Fruit fly (Drosophila melanogaster) whole organism, embryonic: ENCODE data around the gene Phb1.

Experiments
- CG10979 ChIP-seq: fragments of 200-800 bp; sonication (Bioruptor generic); optimal IDR thresholded peaks from 2 replicates; lab custom pipeline; 2018; ENCODE audit warnings: missing biosample characterization, mild to moderate bottlenecking, missing genetic modification characterization, moderate library complexity
- CG11093 ChIP-seq: fragments of 200-800 bp; sonication (Bioruptor generic); IDR thresholded peaks from 3 replicates; pipeline ENCODE4 v1.3.6; 2022; ENCODE audit warnings: missing biosample characterization, missing genetic modification characterization
- CG15601 ChIP-seq: fragments of 200-800 bp; sonication (Bioruptor generic); optimal IDR thresholded peaks from 3 replicates; lab custom pipeline; 2019; ENCODE audit warnings: missing biosample characterization, mild to moderate bottlenecking, missing genetic modification characterization, moderate library complexity
- CG16779 ChIP-seq: fragments of 200-800 bp; sonication (Bioruptor generic); IDR thresholded peaks from 2 replicates; pipeline ENCODE4 v1.3.6; 2022; ENCODE audit warnings: missing biosample characterization, missing genetic modification characterization
- CG16813 ChIP-seq: fragments of 200-800 bp; sonication (Bioruptor generic); IDR thresholded peaks from 3 replicates; pipeline ENCODE4 v1.3.6; 2022; ENCODE audit warnings: missing biosample characterization, missing genetic modification characterization; ENCODE audit not compliant: partially characterized antibody
- CG2875 ChIP-seq: fragments of 200-800 bp; sonication (Bioruptor generic); optimal IDR thresholded peaks from 2 replicates; lab custom pipeline; 2017; ENCODE audit warnings: missing biosample characterization, mild to moderate bottlenecking, missing genetic modification characterization, missing genetic modification reagents
- CG3407 ChIP-seq: fragments of 200-800 bp; sonication (Bioruptor generic); optimal IDR thresholded peaks from 2 replicates; lab custom pipeline; 2018; ENCODE audit warnings: missing biosample characterization, mild to moderate bottlenecking, missing genetic modification characterization
- CG34422 ChIP-seq: fragments of 200-800 bp; sonication (Bioruptor generic); IDR thresholded peaks from 3 replicates; pipeline ENCODE4 v1.3.6; 2022; ENCODE audit warnings: missing biosample characterization, missing genetic modification characterization
- CG7928 ChIP-seq: fragments of 200-800 bp; sonication (Bioruptor generic); optimal IDR thresholded peaks from 2 replicates; lab custom pipeline; 2017; ENCODE audit warnings: missing biosample characterization, mild to moderate bottlenecking, missing genetic modification characterization
- CG8281 ChIP-seq: fragments of 200-800 bp; sonication (Bioruptor generic); optimal IDR thresholded peaks from 2 replicates; lab custom pipeline; 2018; ENCODE audit warnings: missing biosample characterization, mild to moderate bottlenecking, missing genetic modification characterization, moderate library complexity
- CG8359 ChIP-seq: fragments of 200-800 bp; sonication (Bioruptor generic); optimal IDR thresholded peaks from 2 replicates; lab custom pipeline; 2017; ENCODE audit warnings: missing biosample characterization, mild to moderate bottlenecking, missing genetic modification characterization, borderline replicate concordance
- CG8944 ChIP-seq: fragments of 200-800 bp; sonication (Bioruptor generic); optimal IDR thresholded peaks from 3 replicates; lab custom pipeline; 2016; ENCODE audit warnings: missing biosample characterization, missing genetic modification characterization
- CG9215 ChIP-seq: fragments of 200-800 bp; sonication (Bioruptor generic); IDR thresholded peaks from 2 replicates; pipeline ENCODE4 v1.3.6; 2022; ENCODE audit warnings: missing biosample characterization, missing genetic modification characterization
- Dfd ChIP-seq, 2 experiments: fragments of >200 bp; optimal IDR thresholded peaks; 2 replicates each; lab custom pipeline; 2017; ENCODE audit warnings: missing biosample characterization in 2 of 2, missing genetic modification characterization in 2 of 2
- ERR ChIP-seq: fragments of 200-800 bp; sonication (Bioruptor generic); optimal IDR thresholded peaks from 2 replicates; lab custom pipeline; 2016; ENCODE audit warnings: missing biosample characterization, missing genetic modification characterization
- Hr78 ChIP-seq, 2 experiments: fragments of 200-800 bp in 1 of 2; fragments of >200 bp in 1 of 2; sonication (Bioruptor generic) in 1 of 2; optimal IDR thresholded peaks; 2 replicates each; lab custom pipeline; 2017 to 2019; ENCODE audit warnings: missing biosample characterization in 2 of 2, missing genetic modification characterization in 2 of 2, mild to moderate bottlenecking in 1 of 2, moderate library complexity in 1 of 2
- Lim3 ChIP-seq: fragments of 200-800 bp; sonication (Bioruptor generic); IDR thresholded peaks from 2 replicates; pipeline ENCODE4 v1.3.6; 2022; ENCODE audit warnings: missing biosample characterization, missing genetic modification characterization
- MTF-1 ChIP-seq: fragments of 200-800 bp; sonication (Bioruptor generic); optimal IDR thresholded peaks from 2 replicates; lab custom pipeline; 2018; ENCODE audit warnings: missing biosample characterization, mild to moderate bottlenecking, missing genetic modification characterization, borderline replicate concordance
- Mes4 ChIP-seq: fragments of 200-800 bp; sonication (Bioruptor generic); optimal IDR thresholded peaks from 2 replicates; lab custom pipeline; 2016; ENCODE audit warnings: missing biosample characterization, missing genetic modification characterization
- Myb ChIP-seq: fragments of 200-800 bp; sonication (Bioruptor generic); optimal IDR thresholded peaks from 2 replicates; lab custom pipeline; 2016; ENCODE audit warnings: missing biosample characterization, missing genetic modification characterization
- Pdp1 ChIP-seq, 2 experiments: fragments of 200-800 bp; sonication (Bioruptor generic); optimal IDR thresholded peaks; 3 replicates each; lab custom pipeline; 2016; ENCODE audit warnings: missing biosample characterization in 2 of 2, missing genetic modification characterization in 2 of 2, mild to moderate bottlenecking in 1 of 2, moderate library complexity in 1 of 2
- Scr ChIP-seq: fragments of 200-800 bp; sonication (Bioruptor generic); IDR thresholded peaks from 2 replicates; pipeline ENCODE4 v1.3.6; 2022; ENCODE audit warnings: missing biosample characterization, missing genetic modification characterization; ENCODE audit not compliant: partially characterized antibody
- Sry-δ ChIP-seq: fragments of 200-800 bp; sonication (Bioruptor generic); optimal IDR thresholded peaks from 2 replicates; lab custom pipeline; 2016; ENCODE audit warnings: missing biosample characterization, missing genetic modification characterization
- Ssrp ChIP-seq: fragments of 200-800 bp; sonication (Bioruptor generic); optimal IDR thresholded peaks from 2 replicates; lab custom pipeline; 2018; ENCODE audit warnings: missing biosample characterization, mild to moderate bottlenecking, missing genetic modification characterization, moderate library complexity
- bsh ChIP-seq, 2 experiments: fragments of 200-800 bp; sonication (Bioruptor generic); optimal IDR thresholded peaks; 2 replicates each; lab custom pipeline; 2017 to 2018; ENCODE audit warnings: mild to moderate bottlenecking in 2 of 2, missing biosample characterization in 2 of 2, missing genetic modification characterization in 2 of 2, moderate library complexity in 1 of 2
- cas ChIP-seq: fragments of 200-800 bp; sonication (Bioruptor generic); IDR thresholded peaks from 2 replicates; pipeline ENCODE4 v1.3.6; 2022; ENCODE audit warnings: missing biosample characterization, missing genetic modification characterization
- cg ChIP-seq: fragments of 200-800 bp; sonication (Bioruptor generic); optimal IDR thresholded peaks from 3 replicates; lab custom pipeline; 2019; ENCODE audit warnings: missing biosample characterization, mild to moderate bottlenecking, missing genetic modification characterization, moderate library complexity
- crol ChIP-seq: fragments of 200-800 bp; sonication (Bioruptor generic); IDR thresholded peaks from 2 replicates; pipeline ENCODE4 v1.3.6; 2022; ENCODE audit warnings: missing biosample characterization, missing genetic modification characterization
- dm ChIP-seq: fragments of 200-800 bp; sonication (Bioruptor generic); optimal IDR thresholded peaks from 3 replicates; lab custom pipeline; 2016; ENCODE audit warnings: missing biosample characterization, missing genetic modification characterization
- ems ChIP-seq: fragments of 200-800 bp; sonication (Bioruptor generic); optimal IDR thresholded peaks from 3 replicates; lab custom pipeline; 2016; ENCODE audit warnings: missing biosample characterization, missing genetic modification characterization
- exex ChIP-seq: fragments of 200-800 bp; sonication (Bioruptor generic); optimal IDR thresholded peaks from 4 replicates; lab custom pipeline; 2018; ENCODE audit warnings: missing biosample characterization, mild to moderate bottlenecking, missing genetic modification characterization, moderate library complexity
- fd102C ChIP-seq: fragments of 200-800 bp; sonication (Bioruptor generic); optimal IDR thresholded peaks from 2 replicates; lab custom pipeline; 2018; ENCODE audit warnings: missing biosample characterization, mild to moderate bottlenecking, missing genetic modification characterization, moderate library complexity
- gce ChIP-seq: fragments of 200-800 bp; sonication (Bioruptor generic); IDR thresholded peaks from 3 replicates; pipeline ENCODE4 v1.3.6; 2022; ENCODE audit warnings: missing biosample characterization, missing genetic modification characterization
- grn ChIP-seq: fragments of 200-800 bp; sonication (Bioruptor generic); optimal IDR thresholded peaks from 3 replicates; lab custom pipeline; 2017; ENCODE audit warnings: missing biosample characterization, missing genetic modification characterization
- klu ChIP-seq: fragments of 200-800 bp; sonication (Bioruptor generic); IDR thresholded peaks from 2 replicates; pipeline ENCODE4 v1.3.6; 2022; ENCODE audit warnings: missing biosample characterization, missing genetic modification characterization
- knrl ChIP-seq: fragments of 200-800 bp; sonication (Bioruptor generic); IDR thresholded peaks from 3 replicates; pipeline ENCODE4 v1.3.6; 2022; ENCODE audit warnings: missing biosample characterization, missing genetic modification characterization; ENCODE audit not compliant: partially characterized antibody
- run ChIP-seq: fragments of 200-800 bp; sonication (Bioruptor generic); optimal IDR thresholded peaks from 3 replicates; lab custom pipeline; 2018; ENCODE audit warnings: missing biosample characterization, mild to moderate bottlenecking, missing genetic modification characterization
- scrt ChIP-seq: fragments of 200-800 bp; sonication (Bioruptor generic); optimal IDR thresholded peaks from 2 replicates; lab custom pipeline; 2018; ENCODE audit warnings: missing biosample characterization, mild to moderate bottlenecking, missing genetic modification characterization, moderate library complexity
- sd ChIP-seq: fragments of 200-800 bp; sonication (Bioruptor generic); optimal IDR thresholded peaks from 3 replicates; lab custom pipeline; 2018; ENCODE audit warnings: missing biosample characterization, mild to moderate bottlenecking, missing genetic modification characterization, moderate library complexity
- sens-2 ChIP-seq: fragments of 200-800 bp; sonication (Bioruptor generic); IDR thresholded peaks from 2 replicates; pipeline ENCODE4 v1.3.6; 2022; ENCODE audit warnings: missing biosample characterization, missing genetic modification characterization
- sima ChIP-seq: fragments of 200-800 bp; sonication (Bioruptor generic); optimal IDR thresholded peaks from 2 replicates; lab custom pipeline; 2016; ENCODE audit warnings: missing biosample characterization, missing genetic modification characterization
- sug ChIP-seq: fragments of 200-800 bp; optimal IDR thresholded peaks from 2 replicates; lab custom pipeline; 2019; ENCODE audit warnings: missing biosample characterization, mild to moderate bottlenecking, missing genetic modification characterization, moderate library complexity
- twi ChIP-seq: fragments of 200-800 bp; optimal IDR thresholded peaks from 2 replicates; lab custom pipeline; 2019; ENCODE audit warnings: missing biosample characterization, mild to moderate bottlenecking, missing genetic modification characterization, moderate library complexity
- vnd ChIP-seq: fragments of 200-800 bp; sonication (Bioruptor generic); IDR thresholded peaks from 3 replicates; pipeline ENCODE4 v1.3.6; 2022; ENCODE audit warnings: missing biosample characterization, missing genetic modification characterization; ENCODE audit not compliant: partially characterized antibody

Gene Phb1

dm6 chr2L:19096361-19096760 is 27.3 kb downstream of the Phb1 start (continued):
- TF ChIP-seq CG3407 (GFP tag; lab: Kevin White, UChicago) (no peak), cg (GFP tag; lab: Kevin White, UChicago) (peak; percentile 7), CG8359 (no peak), scrt (no peak), cas (GFP tag; lab: Robert Waterston, UW) (no peak), Scr (GFP tag; lab: Robert Waterston, UW) (no peak), ems (GFP tag; lab: Kevin White, UChicago) (no peak), CG34422 (GFP tag; lab: Robert Waterston, UW) (0 out of 3 replicates have a peak, but pooled peaks have one; percentile 11), run (no peak), sug (tag; lab: Kevin White, UChicago) (peak; percentile 34), Dfd (GFP tag; optimal IDR thresholded peaks at IDR 0.05; lab: Kevin White, UChicago) (no peak), CG15601 (tag; lab: Kevin White, UChicago) (peak; percentile 8), bsh (GFP tag; optimal IDR thresholded peaks at IDR 0.05; lab: Kevin White, UChicago) (no peak), exex (tag; lab: Kevin White, UChicago) (peak; percentile 60), gce (GFP tag; lab: Robert Waterston, UW) (0 out of 3 replicates have a peak, but pooled peaks have one; percentile 27), Ssrp (tag; lab: Kevin White, UChicago) (no peak), sima (GFP tag; lab: Kevin White, UChicago) (no peak), grn (peak; percentile 80), Lim3 (GFP tag; lab: Robert Waterston, UW) (0 out of 2 replicates have a peak, but pooled peaks have one; percentile 56), Hr78 (GFP tag; optimal IDR thresholded peaks at IDR 0.05; lab: Kevin White, UChicago) (peak in 1 of 2 experiments; percentile 55), sens-2 (peak; percentile 71), CG8281 (no peak), MTF-1 (no peak), CG11093 (GFP tag; lab: Robert Waterston, UW) (no peak), dm (GFP tag; lab: Kevin White, UChicago) (no peak), Sry-δ (GFP tag; lab: Kevin White, UChicago) (no peak), CG16779 (GFP tag; lab: Robert Waterston, UW) (no peak), Pdp1 (GFP tag; optimal IDR thresholded peaks at IDR 0.05; lab: Kevin White, UChicago) (peak in 1 of 2 experiments; percentile 90), CG9215 (GFP tag; lab: Robert Waterston, UW) (no peak), twi (tag; lab: Kevin White, UChicago) (peak; percentile 92), CG2875 (GFP tag; lab: Kevin White, UChicago) (peak; percentile 24), Mes4 (no peak), CG16813 (GFP tag; lab: Robert Waterston, UW) (no peak), CG8944 (GFP tag; lab: Kevin White, UChicago) (no peak), knrl (GFP tag; lab: Robert Waterston, UW) (no peak), klu (GFP tag; lab: Robert Waterston, UW) (no peak), CG7928 (GFP tag; lab: Kevin White, UChicago) (no peak), crol (GFP tag; lab: Robert Waterston, UW) (no peak), vnd (GFP tag; lab: Robert Waterston, UW) (peak; percentile 82), Myb (GFP tag; lab: Kevin White, UChicago) (no peak), fd102C (GFP tag; lab: Kevin White, UChicago) (no peak), ERR (GFP tag; lab: Kevin White, UChicago) (no peak), sd (tag; lab: Kevin White, UChicago) (peak; percentile 62), CG10979 (tag; lab: Kevin White, UChicago) (no peak)
